Fruit fly (Drosophila melanogaster) whole organism, embryonic: ENCODE results near the gene CG10845.

Experiments used
- B-H1 ChIP-seq: fragments of 200-800 bp; sonication (Bioruptor generic); IDR thresholded peaks from 3 replicates; pipeline ENCODE4 v1.3.6; 2022; ENCODE audit warnings: missing biosample characterization, missing genetic modification characterization
- B-H2 ChIP-seq: fragments of 200-800 bp; sonication (Bioruptor generic); optimal IDR thresholded peaks from 2 replicates; lab custom pipeline; 2018; ENCODE audit warnings: missing biosample characterization, mild to moderate bottlenecking, missing genetic modification characterization
- CG11723 ChIP-seq: fragments of 200-800 bp; sonication (Bioruptor generic); optimal IDR thresholded peaks from 2 replicates; lab custom pipeline; 2017; ENCODE audit warnings: missing biosample characterization, mild to moderate bottlenecking, missing genetic modification characterization
- CG13894 ChIP-seq: fragments of 200-800 bp; sonication (Bioruptor generic); optimal IDR thresholded peaks from 3 replicates; lab custom pipeline; 2018; ENCODE audit warnings: missing biosample characterization, mild to moderate bottlenecking, missing genetic modification characterization, moderate library complexity
- CG14710 ChIP-seq: fragments of 200-800 bp; sonication (Bioruptor generic); optimal IDR thresholded peaks from 3 replicates; lab custom pipeline; 2019; ENCODE audit warnings: missing biosample characterization, mild to moderate bottlenecking, missing genetic modification characterization, moderate library complexity
- CG15269 ChIP-seq: fragments of 200-800 bp; sonication (Bioruptor generic); optimal IDR thresholded peaks from 2 replicates; lab custom pipeline; 2018; ENCODE audit warnings: missing biosample characterization, mild to moderate bottlenecking, missing genetic modification characterization, moderate library complexity
- CG16815 ChIP-seq: fragments of 200-800 bp; sonication (Bioruptor generic); optimal IDR thresholded peaks from 3 replicates; lab custom pipeline; 2017; ENCODE audit warnings: missing biosample characterization, mild to moderate bottlenecking, missing genetic modification characterization
- CG17568 ChIP-seq: fragments of 200-800 bp; sonication (Bioruptor generic); optimal IDR thresholded peaks from 2 replicates; lab custom pipeline; 2018; ENCODE audit warnings: missing biosample characterization, mild to moderate bottlenecking, missing genetic modification characterization, moderate library complexity
- CG2678 ChIP-seq: fragments of 200-800 bp; sonication (Bioruptor generic); optimal IDR thresholded peaks from 3 replicates; lab custom pipeline; 2019; ENCODE audit warnings: missing biosample characterization, mild to moderate bottlenecking, missing genetic modification characterization, moderate library complexity
- CG32532 ChIP-seq: fragments of 200-800 bp; sonication (Bioruptor generic); IDR thresholded peaks from 2 replicates; pipeline ENCODE4 v1.3.6; 2022; ENCODE audit warnings: missing biosample characterization, missing genetic modification characterization
- CG34422 ChIP-seq: fragments of 200-800 bp; sonication (Bioruptor generic); IDR thresholded peaks from 3 replicates; pipeline ENCODE4 v1.3.6; 2022; ENCODE audit warnings: missing biosample characterization, missing genetic modification characterization
- CG6254 ChIP-seq: fragments of 200-800 bp; sonication (Bioruptor generic); optimal IDR thresholded peaks from 3 replicates; lab custom pipeline; 2017; ENCODE audit warnings: mild to moderate bottlenecking, missing biosample characterization, missing genetic modification reagents, missing genetic modification characterization
- CG6791 ChIP-seq: fragments of 200-800 bp; sonication (Bioruptor generic); IDR thresholded peaks from 3 replicates; pipeline ENCODE4 v1.3.6; 2022; ENCODE audit warnings: missing biosample characterization, missing genetic modification characterization; ENCODE audit not compliant: partially characterized antibody
- CG7839 ChIP-seq: fragments of 200-800 bp; sonication (Bioruptor generic); optimal IDR thresholded peaks from 3 replicates; lab custom pipeline; 2018; ENCODE audit warnings: missing biosample characterization, mild to moderate bottlenecking, missing genetic modification characterization, moderate library complexity
- CG8388 ChIP-seq: fragments of 200-800 bp; sonication (Bioruptor generic); optimal IDR thresholded peaks from 2 replicates; lab custom pipeline; 2019; ENCODE audit warnings: missing biosample characterization, mild to moderate bottlenecking, missing genetic modification characterization, moderate library complexity
- CG9932 ChIP-seq: fragments of 200-800 bp; sonication (Bioruptor generic); IDR thresholded peaks from 2 replicates; pipeline ENCODE4 v1.3.6; 2022; ENCODE audit warnings: missing biosample characterization, missing genetic modification characterization
- CHES-1-like ChIP-seq: fragments of 200-800 bp; sonication (Bioruptor generic); optimal IDR thresholded peaks from 2 replicates; lab custom pipeline; 2016; ENCODE audit warnings: missing biosample characterization, missing genetic modification characterization
- CrebB ChIP-seq: fragments of 200-800 bp; sonication (Bioruptor generic); optimal IDR thresholded peaks from 3 replicates; lab custom pipeline; 2018; ENCODE audit warnings: missing biosample characterization, mild to moderate bottlenecking, missing genetic modification characterization
- D19A ChIP-seq: fragments of 200-800 bp; optimal IDR thresholded peaks from 3 replicates; lab custom pipeline; 2019; ENCODE audit warnings: missing biosample characterization, mild to moderate bottlenecking, missing genetic modification characterization, moderate library complexity
- Dip2 ChIP-seq: fragments of 200-800 bp; sonication (Bioruptor generic); IDR thresholded peaks from 2 replicates; pipeline ENCODE4 v1.3.6; 2022; ENCODE audit warnings: missing biosample characterization, missing genetic modification characterization
- Dll ChIP-seq: fragments of 200-800 bp; sonication (Bioruptor generic); IDR thresholded peaks from 4 replicates; pipeline ENCODE4 v1.3.6; 2022; ENCODE audit warnings: missing biosample characterization, missing genetic modification characterization; ENCODE audit not compliant: partially characterized antibody
- E2f2 ChIP-seq: fragments of 200-800 bp; sonication (Bioruptor generic); IDR thresholded peaks from 2 replicates; pipeline ENCODE4 v1.3.6; 2022; ENCODE audit warnings: missing biosample characterization, missing genetic modification characterization
- Eip74EF ChIP-seq, 2 experiments: fragments of 200-800 bp in 1 of 2; fragments of >200 bp in 1 of 2; sonication (Bioruptor generic) in 1 of 2; optimal IDR thresholded peaks; 2 replicates each; lab custom pipeline; 2017 to 2019; ENCODE audit warnings: missing biosample characterization in 2 of 2, missing genetic modification characterization in 2 of 2, mild to moderate bottlenecking in 1 of 2, moderate library complexity in 1 of 2
- Fer1 ChIP-seq: fragments of 200-800 bp; sonication (Bioruptor generic); optimal IDR thresholded peaks from 2 replicates; lab custom pipeline; 2017; ENCODE audit warnings: missing biosample characterization, mild to moderate bottlenecking, missing genetic modification characterization
- Gug ChIP-seq: fragments of 200-800 bp; sonication (Bioruptor generic); IDR thresholded peaks from 4 replicates; pipeline ENCODE4 v1.3.6; 2022; ENCODE audit warnings: missing biosample characterization, missing genetic modification characterization
- Hey ChIP-seq: fragments of 200-800 bp; sonication (Bioruptor generic); optimal IDR thresholded peaks from 3 replicates; lab custom pipeline; 2018; ENCODE audit warnings: missing biosample characterization, mild to moderate bottlenecking, missing genetic modification characterization
- MESR4 ChIP-seq: fragments of 200-800 bp; sonication (Bioruptor generic); optimal IDR thresholded peaks from 2 replicates; lab custom pipeline; 2018; ENCODE audit warnings: missing biosample characterization, mild to moderate bottlenecking, missing genetic modification characterization, moderate library complexity
- TFAM ChIP-seq: fragments of 200-800 bp; sonication (Bioruptor generic); optimal IDR thresholded peaks from 2 replicates; lab custom pipeline; 2017; ENCODE audit warnings: missing biosample characterization, missing genetic modification characterization, inconsistent platforms
- Vsx1 ChIP-seq: fragments of 200-800 bp; sonication (Bioruptor generic); optimal IDR thresholded peaks from 2 replicates; lab custom pipeline; 2017; ENCODE audit warnings: missing biosample characterization, mild to moderate bottlenecking, missing genetic modification characterization, missing genetic modification reagents
- bab2 ChIP-seq: fragments of 200-800 bp; sonication (Bioruptor generic); optimal IDR thresholded peaks from 2 replicates; lab custom pipeline; 2016; ENCODE audit warnings: missing biosample characterization, missing genetic modification characterization
- bbx ChIP-seq: fragments of 200-800 bp; sonication (Bioruptor generic); IDR thresholded peaks from 2 replicates; pipeline ENCODE4 v1.3.6; 2022; ENCODE audit warnings: missing biosample characterization, missing genetic modification characterization; ENCODE audit not compliant: partially characterized antibody
- chinmo ChIP-seq: fragments of 200-800 bp; sonication (Bioruptor generic); IDR thresholded peaks from 4 replicates; pipeline ENCODE4 v1.3.6; 2022; ENCODE audit warnings: missing biosample characterization, missing genetic modification characterization; ENCODE audit not compliant: partially characterized antibody
- corto ChIP-seq: fragments of 200-800 bp; sonication (Bioruptor generic); optimal IDR thresholded peaks from 2 replicates; lab custom pipeline; 2016; ENCODE audit warnings: missing biosample characterization, mild to moderate bottlenecking, missing genetic modification characterization, moderate library complexity
- ems ChIP-seq: fragments of 200-800 bp; sonication (Bioruptor generic); optimal IDR thresholded peaks from 3 replicates; lab custom pipeline; 2016; ENCODE audit warnings: missing biosample characterization, missing genetic modification characterization
- en ChIP-seq: fragments of 200-800 bp; sonication (Bioruptor generic); optimal IDR thresholded peaks from 2 replicates; lab custom pipeline; 2016; ENCODE audit warnings: missing biosample characterization, missing genetic modification characterization
- gfzf ChIP-seq: fragments of 200-800 bp; sonication (Bioruptor generic); optimal IDR thresholded peaks from 2 replicates; lab custom pipeline; 2016; ENCODE audit warnings: missing biosample characterization, mild to moderate bottlenecking, missing genetic modification characterization, moderate library complexity
- hb ChIP-seq: fragments of 200-800 bp; sonication (Bioruptor generic); IDR thresholded peaks from 3 replicates; pipeline ENCODE4 v1.3.6; 2022; ENCODE audit warnings: missing biosample characterization, missing genetic modification characterization; ENCODE audit not compliant: partially characterized antibody
- lilli ChIP-seq: fragments of 200-800 bp; sonication (Bioruptor generic); optimal IDR thresholded peaks from 3 replicates; lab custom pipeline; 2016; ENCODE audit warnings: missing biosample characterization, missing genetic modification characterization
- lov ChIP-seq, 2 experiments: fragments of 200-800 bp in 1 of 2; fragments of >200 bp in 1 of 2; sonication (Bioruptor generic) in 1 of 2; IDR thresholded peaks in 1 of 2; optimal IDR thresholded peaks in 1 of 2; 2 replicates in 1 of 2; 3 replicates in 1 of 2; pipeline versions ENCODE4 v1.3.6 to Lab custom; 2017 to 2022; ENCODE audit warnings: missing biosample characterization in 1 of 2, missing genetic modification characterization in 1 of 2
- pan ChIP-seq, 4 experiments: fragments of >200 bp in 3 of 4; fragments of 200-800 bp in 1 of 4; sonication (Bioruptor generic) in 1 of 4; optimal IDR thresholded peaks in 3 of 4; IDR thresholded peaks in 1 of 4; 2 replicates each; pipeline versions ENCODE4 v1.3.6 to Lab custom; 2017 to 2022; ENCODE audit warnings: missing biosample characterization in 2 of 4, missing genetic modification characterization in 2 of 4, mixed read lengths in 1 of 4
- prd ChIP-seq, 3 experiments: fragments of >200 bp in 2 of 3; fragments of 200-800 bp in 1 of 3; sonication (Bioruptor generic) in 1 of 3; optimal IDR thresholded peaks in 2 of 3; IDR thresholded peaks in 1 of 3; 2 replicates in 2 of 3; 3 replicates in 1 of 3; pipeline versions ENCODE4 v1.3.6 to Lab custom; 2017 to 2022; ENCODE audit warnings: missing biosample characterization in 1 of 3, missing genetic modification characterization in 1 of 3
- salm ChIP-seq: fragments of 200-800 bp; sonication (Bioruptor generic); optimal IDR thresholded peaks from 2 replicates; lab custom pipeline; 2018; ENCODE audit warnings: missing biosample characterization, mild to moderate bottlenecking, missing genetic modification characterization
- scrt ChIP-seq: fragments of 200-800 bp; sonication (Bioruptor generic); optimal IDR thresholded peaks from 2 replicates; lab custom pipeline; 2018; ENCODE audit warnings: missing biosample characterization, mild to moderate bottlenecking, missing genetic modification characterization, moderate library complexity
- tll ChIP-seq, 2 experiments: fragments of 200-800 bp in 1 of 2; fragments of >200 bp in 1 of 2; sonication (Bioruptor generic) in 1 of 2; optimal IDR thresholded peaks; 2 replicates each; lab custom pipeline; 2017 to 2019; ENCODE audit warnings: missing biosample characterization in 2 of 2, missing genetic modification characterization in 2 of 2, mild to moderate bottlenecking in 1 of 2, moderate library complexity in 1 of 2
- trh ChIP-seq: fragments of 200-800 bp; sonication (Bioruptor generic); optimal IDR thresholded peaks from 2 replicates; lab custom pipeline; 2016; ENCODE audit warnings: missing biosample characterization, missing genetic modification characterization
- vnd ChIP-seq: fragments of 200-800 bp; sonication (Bioruptor generic); IDR thresholded peaks from 3 replicates; pipeline ENCODE4 v1.3.6; 2022; ENCODE audit warnings: missing biosample characterization, missing genetic modification characterization; ENCODE audit not compliant: partially characterized antibody

The CG10845 gene

DNA sequence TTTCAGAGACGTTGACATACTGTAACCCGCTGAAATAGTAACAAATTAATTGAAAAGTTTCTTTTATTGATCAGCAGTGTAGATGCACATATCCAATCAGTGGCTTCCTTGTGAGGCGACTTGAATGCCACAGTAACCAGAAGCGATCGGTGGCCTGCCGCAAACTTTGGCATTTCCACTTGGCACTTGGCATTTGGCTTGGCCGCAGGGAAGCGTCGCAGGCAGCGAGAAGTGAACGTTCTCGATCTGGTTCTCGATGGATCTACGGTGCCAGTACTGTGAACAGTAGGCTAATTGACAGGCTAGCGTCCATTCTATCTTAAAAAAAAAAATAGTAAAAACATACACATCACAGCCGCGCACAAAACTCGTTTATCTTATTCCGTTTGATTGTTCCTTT, at the start of gene CG10845:
CG10845 (plus strand) TSS at position 301 of the 400 bp plus-strand sequence.
- no peak for TF ChIP-seq CG15269 (tag; lab: Kevin White, UChicago)
- no peak for TF ChIP-seq TFAM (GFP tag; lab: Kevin White, UChicago)

DNA sequence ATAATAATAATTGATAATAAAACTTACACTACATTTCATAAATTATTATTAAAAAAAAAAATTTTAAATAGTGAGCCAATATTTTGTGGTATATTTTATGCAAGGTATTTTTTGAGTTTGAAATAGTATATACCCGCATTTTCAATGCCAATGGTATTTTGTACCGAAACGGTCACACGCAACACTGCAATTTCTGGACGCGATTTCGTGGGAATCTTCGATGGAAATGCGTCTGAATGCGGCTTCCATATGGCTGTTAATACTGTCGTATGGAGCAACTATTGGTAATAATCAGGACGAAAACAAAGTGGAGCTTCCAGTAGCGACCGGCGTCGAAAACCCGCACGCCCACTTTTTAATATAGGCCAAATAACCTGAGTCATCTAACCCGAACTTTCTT, 49.5 kb upstream of the CG10845 start, which contains the start of gene Nct:
Nct (plus strand) TSS at position 173 of the 400 bp plus-strand sequence.
- TF ChIP-seq chinmo (GFP tag; lab: Robert Waterston, UW) = no peak
- TF ChIP-seq scrt (GFP tag; lab: Kevin White, UChicago) = no peak
- peak; percentile 72 for TF ChIP-seq E2f2
- no peak for TF ChIP-seq CHES-1-like (GFP tag; lab: Kevin White, UChicago)
- no peak for TF ChIP-seq Eip74EF (GFP tag; optimal IDR thresholded peaks at IDR 0.05; lab: Kevin White, UChicago)
- TF ChIP-seq bab2 = no peak
- TF ChIP-seq CG7839 (tag; lab: Kevin White, UChicago) = no peak
- no peak for TF ChIP-seq D19A (tag; lab: Kevin White, UChicago)
- TF ChIP-seq Dip2 (GFP tag; lab: Robert Waterston, UW) = no peak
- TF ChIP-seq lilli (GFP tag; lab: Kevin White, UChicago) = no peak
- TF ChIP-seq CG8388 = no peak
- no peak for TF ChIP-seq Gug (GFP tag; lab: Robert Waterston, UW)
- TF ChIP-seq prd (optimal IDR thresholded peaks at IDR 0.05; lab: Kevin White, UChicago) = no peak
- no peak for TF ChIP-seq prd (GFP tag; IDR thresholded peaks at IDR 0.05; lab: Robert Waterston, UW)
- TF ChIP-seq CG11723 (GFP tag; lab: Kevin White, UChicago) = no peak
- no peak for TF ChIP-seq CG13894 (tag; lab: Kevin White, UChicago)
- TF ChIP-seq trh (GFP tag; lab: Kevin White, UChicago) = no peak
- no peak for TF ChIP-seq B-H1
- TF ChIP-seq CG6254 = no peak
- TF ChIP-seq CrebB = no peak
- no peak for TF ChIP-seq lov (optimal IDR thresholded peaks at IDR 0.05; lab: Kevin White, UChicago)
- TF ChIP-seq lov (GFP tag; IDR thresholded peaks at IDR 0.05; lab: Robert Waterston, UW) = no peak
- 0 out of 4 replicates have a peak, but pooled peaks have one; percentile 15 for TF ChIP-seq Dll (GFP tag; lab: Robert Waterston, UW)
- TF ChIP-seq Vsx1 = no peak
- TF ChIP-seq Fer1 (GFP tag; lab: Kevin White, UChicago) = no peak
- no peak for TF ChIP-seq CG16815
- no peak for TF ChIP-seq CG2678
- no peak for TF ChIP-seq corto
- TF ChIP-seq hb (GFP tag; lab: Robert Waterston, UW) = no peak
- no peak for TF ChIP-seq CG17568 (GFP tag; lab: Kevin White, UChicago)
- TF ChIP-seq Hey (tag; lab: Kevin White, UChicago) = no peak
- no peak for TF ChIP-seq CG32532 (GFP tag; lab: Robert Waterston, UW)
- peak; percentile 75 for TF ChIP-seq gfzf (GFP tag; lab: Kevin White, UChicago)
- TF ChIP-seq CG34422 = no peak
- no peak for TF ChIP-seq vnd (GFP tag; lab: Robert Waterston, UW)
- no peak for TF ChIP-seq CG6791 (GFP tag; lab: Robert Waterston, UW)
- peak; percentile 68 for TF ChIP-seq MESR4
- TF ChIP-seq CG9932 (GFP tag; lab: Robert Waterston, UW) = no peak
- peak; percentile 38 for TF ChIP-seq CG14710 (tag; lab: Kevin White, UChicago)
- no peak for TF ChIP-seq B-H2 (GFP tag; lab: Kevin White, UChicago)
- no peak for TF ChIP-seq salm (tag; lab: Kevin White, UChicago)
- no peak for TF ChIP-seq en
- no peak for TF ChIP-seq ems (GFP tag; lab: Kevin White, UChicago)
- 0 out of 2 replicates have a peak, but pooled peaks have one; percentile 11 for TF ChIP-seq bbx (GFP tag; lab: Robert Waterston, UW)
- TF ChIP-seq tll (GFP tag; optimal IDR thresholded peaks at IDR 0.05; lab: Kevin White, UChicago) = no peak
- TF ChIP-seq pan (optimal IDR thresholded peaks at IDR 0.05; lab: Kevin White, UChicago) = no peak
- no peak for TF ChIP-seq pan (GFP tag; optimal IDR thresholded peaks at IDR 0.05 in 1 of 2, IDR thresholded peaks at IDR 0.05 in 1 of 2)
